Fruit fly (Drosophila melanogaster) whole organism, embryonic: Measurements from ENCODE around the gene CG10702.

ENCODE experiments used
- ATbp ChIP-seq: fragments of 200-800 bp; sonication (Bioruptor generic); optimal IDR thresholded peaks from 2 replicates; lab custom pipeline; 2017; ENCODE audit warnings: missing biosample characterization, mild to moderate bottlenecking, missing genetic modification characterization, missing genetic modification reagents
- Atf3 ChIP-seq: fragments of 200-800 bp; sonication (Bioruptor generic); optimal IDR thresholded peaks from 3 replicates; lab custom pipeline; 2016; ENCODE audit warnings: missing biosample characterization, missing genetic modification characterization
- Bgb ChIP-seq: fragments of 200-800 bp; sonication (Bioruptor generic); IDR thresholded peaks from 2 replicates; pipeline ENCODE4 v1.3.6; 2022; ENCODE audit warnings: missing biosample characterization, missing genetic modification characterization; ENCODE audit not compliant: partially characterized antibody
- Blimp-1 ChIP-seq: fragments of 200-800 bp; sonication (Bioruptor generic); optimal IDR thresholded peaks from 3 replicates; lab custom pipeline; 2018; ENCODE audit warnings: missing biosample characterization, missing genetic modification characterization, mild to moderate bottlenecking, moderate library complexity, missing genetic modification reagents
- BtbVII ChIP-seq: fragments of 200-800 bp; sonication (Bioruptor generic); optimal IDR thresholded peaks from 3 replicates; lab custom pipeline; 2017; ENCODE audit warnings: missing biosample characterization, mild to moderate bottlenecking, missing genetic modification characterization
- CG12155 ChIP-seq: fragments of 200-800 bp; sonication (Bioruptor generic); optimal IDR thresholded peaks from 3 replicates; lab custom pipeline; 2016; ENCODE audit warnings: missing biosample characterization, missing genetic modification characterization
- CG1529 ChIP-seq: fragments of 200-800 bp; sonication (Bioruptor generic); optimal IDR thresholded peaks from 3 replicates; lab custom pipeline; 2018; ENCODE audit warnings: missing biosample characterization, missing genetic modification characterization
- CG15696 ChIP-seq: fragments of 200-800 bp; sonication (Bioruptor generic); optimal IDR thresholded peaks from 2 replicates; lab custom pipeline; 2019; ENCODE audit warnings: missing biosample characterization, mild to moderate bottlenecking, missing genetic modification characterization, moderate library complexity
- CG16779 ChIP-seq: fragments of 200-800 bp; sonication (Bioruptor generic); IDR thresholded peaks from 2 replicates; pipeline ENCODE4 v1.3.6; 2022; ENCODE audit warnings: missing biosample characterization, missing genetic modification characterization
- CG17385 ChIP-seq: fragments of 200-800 bp; sonication (Bioruptor generic); optimal IDR thresholded peaks from 3 replicates; lab custom pipeline; 2018; ENCODE audit warnings: missing biosample characterization, mild to moderate bottlenecking, missing genetic modification characterization
- CG17802 ChIP-seq: fragments of 200-800 bp; sonication (Bioruptor generic); optimal IDR thresholded peaks from 2 replicates; lab custom pipeline; 2018; ENCODE audit warnings: missing biosample characterization, mild to moderate bottlenecking, missing genetic modification characterization, moderate library complexity
- CG1792 ChIP-seq: fragments of 200-800 bp; sonication (Bioruptor generic); optimal IDR thresholded peaks from 2 replicates; lab custom pipeline; 2016; ENCODE audit warnings: missing biosample characterization, missing genetic modification characterization
- CG2129 ChIP-seq: fragments of 200-800 bp; sonication (Bioruptor generic); IDR thresholded peaks from 2 replicates; pipeline ENCODE4 v1.3.6; 2022; ENCODE audit warnings: missing biosample characterization, missing genetic modification characterization; ENCODE audit not compliant: partially characterized antibody
- CG30020 ChIP-seq: fragments of 200-800 bp; optimal IDR thresholded peaks from 2 replicates; lab custom pipeline; 2019; ENCODE audit warnings: missing biosample characterization, mild to moderate bottlenecking, missing genetic modification characterization, moderate library complexity
- CG4707 ChIP-seq: fragments of 200-800 bp; sonication (Bioruptor generic); optimal IDR thresholded peaks from 2 replicates; lab custom pipeline; 2018; ENCODE audit warnings: missing biosample characterization, mild to moderate bottlenecking, missing genetic modification characterization, moderate library complexity
- CG5953 ChIP-seq: fragments of 200-800 bp; sonication (Bioruptor generic); IDR thresholded peaks from 2 replicates; pipeline ENCODE4 v1.3.6; 2022; ENCODE audit warnings: missing biosample characterization, missing genetic modification characterization
- CG6654 ChIP-seq: fragments of 200-800 bp; sonication (Bioruptor generic); optimal IDR thresholded peaks from 2 replicates; lab custom pipeline; 2017; ENCODE audit warnings: missing biosample characterization, mild to moderate bottlenecking, missing genetic modification characterization
- CG7271 ChIP-seq: fragments of 200-800 bp; sonication (Bioruptor generic); optimal IDR thresholded peaks from 2 replicates; lab custom pipeline; 2018; ENCODE audit warnings: missing biosample characterization, mild to moderate bottlenecking, missing genetic modification characterization, moderate library complexity
- CG7963 ChIP-seq: fragments of 200-800 bp; sonication (Bioruptor generic); IDR thresholded peaks from 3 replicates; pipeline ENCODE4 v1.3.6; 2022; ENCODE audit warnings: missing biosample characterization, missing genetic modification characterization; ENCODE audit not compliant: partially characterized antibody
- CG7987 ChIP-seq: fragments of 200-800 bp; sonication (Bioruptor generic); optimal IDR thresholded peaks from 2 replicates; lab custom pipeline; 2018; ENCODE audit warnings: missing biosample characterization, mild to moderate bottlenecking, missing genetic modification characterization, moderate library complexity
- CG9215 ChIP-seq: fragments of 200-800 bp; sonication (Bioruptor generic); IDR thresholded peaks from 2 replicates; pipeline ENCODE4 v1.3.6; 2022; ENCODE audit warnings: missing biosample characterization, missing genetic modification characterization
- CrebB ChIP-seq: fragments of 200-800 bp; sonication (Bioruptor generic); optimal IDR thresholded peaks from 3 replicates; lab custom pipeline; 2018; ENCODE audit warnings: missing biosample characterization, mild to moderate bottlenecking, missing genetic modification characterization
- Doc2 ChIP-seq: fragments of 200-800 bp; sonication (Bioruptor generic); IDR thresholded peaks from 2 replicates; pipeline ENCODE4 v1.3.6; 2022; ENCODE audit warnings: missing biosample characterization, missing genetic modification characterization
- Lim3 ChIP-seq: fragments of 200-800 bp; sonication (Bioruptor generic); IDR thresholded peaks from 2 replicates; pipeline ENCODE4 v1.3.6; 2022; ENCODE audit warnings: missing biosample characterization, missing genetic modification characterization
- Mad ChIP-seq: fragments of 200-800 bp; sonication (Bioruptor generic); optimal IDR thresholded peaks from 2 replicates; lab custom pipeline; 2016; ENCODE audit warnings: missing biosample characterization, missing genetic modification characterization
- NFAT ChIP-seq: fragments of 200-800 bp; sonication (Bioruptor generic); IDR thresholded peaks from 2 replicates; pipeline ENCODE4 v1.3.6; 2022; ENCODE audit warnings: missing biosample characterization, missing genetic modification characterization
- Nf-YB ChIP-seq: fragments of 200-800 bp; sonication (Bioruptor generic); optimal IDR thresholded peaks from 3 replicates; lab custom pipeline; 2019; ENCODE audit warnings: missing biosample characterization, mild to moderate bottlenecking, missing genetic modification characterization, moderate library complexity
- Six4 ChIP-seq: fragments of 200-800 bp; sonication (Bioruptor generic); optimal IDR thresholded peaks from 2 replicates; lab custom pipeline; 2016; ENCODE audit warnings: missing biosample characterization, missing genetic modification characterization
- Sox102F ChIP-seq: fragments of 200-800 bp; sonication (Bioruptor generic); optimal IDR thresholded peaks from 2 replicates; lab custom pipeline; 2018; ENCODE audit warnings: missing biosample characterization, mild to moderate bottlenecking, missing genetic modification characterization, moderate library complexity
- Xrp1 ChIP-seq: fragments of 200-800 bp; sonication (Bioruptor generic); IDR thresholded peaks from 2 replicates; pipeline ENCODE4 v1.3.6; 2022; ENCODE audit warnings: missing biosample characterization, missing genetic modification characterization
- amos ChIP-seq: fragments of 200-800 bp; sonication (Bioruptor generic); IDR thresholded peaks from 2 replicates; pipeline ENCODE4 v1.3.6; 2022; ENCODE audit warnings: missing biosample characterization, missing genetic modification characterization; ENCODE audit not compliant: partially characterized antibody
- bcd ChIP-seq: fragments of 200-800 bp; sonication (Bioruptor generic); optimal IDR thresholded peaks from 2 replicates; lab custom pipeline; 2017; ENCODE audit warnings: missing biosample characterization, mild to moderate bottlenecking, missing genetic modification characterization
- bigmax ChIP-seq: fragments of 200-800 bp; sonication (Bioruptor generic); optimal IDR thresholded peaks from 2 replicates; lab custom pipeline; 2018; ENCODE audit warnings: missing biosample characterization, mild to moderate bottlenecking, missing genetic modification characterization
- cwo ChIP-seq: fragments of 200-800 bp; sonication (Bioruptor generic); optimal IDR thresholded peaks from 3 replicates; lab custom pipeline; 2017; ENCODE audit warnings: missing biosample characterization, missing genetic modification characterization, mild to moderate bottlenecking, moderate library complexity, missing genetic modification reagents
- exex ChIP-seq: fragments of 200-800 bp; sonication (Bioruptor generic); optimal IDR thresholded peaks from 4 replicates; lab custom pipeline; 2018; ENCODE audit warnings: missing biosample characterization, mild to moderate bottlenecking, missing genetic modification characterization, moderate library complexity
- eyg ChIP-seq: fragments of 200-800 bp; sonication (Bioruptor generic); optimal IDR thresholded peaks from 3 replicates; lab custom pipeline; 2016; ENCODE audit warnings: missing biosample characterization, missing genetic modification characterization
- fru ChIP-seq: fragments of >200 bp; optimal IDR thresholded peaks from 2 replicates; lab custom pipeline; 2017
- gem ChIP-seq: fragments of 200-800 bp; sonication (Bioruptor generic); optimal IDR thresholded peaks from 2 replicates; lab custom pipeline; 2019; ENCODE audit warnings: missing biosample characterization, mild to moderate bottlenecking, missing genetic modification characterization, moderate library complexity
- gt ChIP-seq: fragments of 200-800 bp; sonication (Bioruptor generic); IDR thresholded peaks from 2 replicates; pipeline ENCODE4 v1.3.6; 2022; ENCODE audit warnings: missing biosample characterization, missing genetic modification characterization
- lilli ChIP-seq: fragments of 200-800 bp; sonication (Bioruptor generic); optimal IDR thresholded peaks from 3 replicates; lab custom pipeline; 2016; ENCODE audit warnings: missing biosample characterization, missing genetic modification characterization
- mirr ChIP-seq: fragments of 200-800 bp; sonication (Bioruptor generic); optimal IDR thresholded peaks from 3 replicates; lab custom pipeline; 2018; ENCODE audit warnings: missing biosample characterization, mild to moderate bottlenecking, missing genetic modification characterization
- nmo ChIP-seq: fragments of 200-800 bp; sonication (Bioruptor generic); optimal IDR thresholded peaks from 2 replicates; lab custom pipeline; 2018; ENCODE audit warnings: missing biosample characterization, mild to moderate bottlenecking, missing genetic modification characterization, moderate library complexity
- odd ChIP-seq: fragments of 200-800 bp; sonication (Bioruptor generic); optimal IDR thresholded peaks from 2 replicates; lab custom pipeline; 2017; ENCODE audit warnings: missing biosample characterization, mild to moderate bottlenecking, missing genetic modification characterization
- pita ChIP-seq: fragments of 200-800 bp; sonication (Bioruptor generic); optimal IDR thresholded peaks from 2 replicates; lab custom pipeline; 2017; ENCODE audit warnings: missing biosample characterization, mild to moderate bottlenecking, missing genetic modification characterization
- rib ChIP-seq: fragments of 200-800 bp; sonication (Bioruptor generic); IDR thresholded peaks from 2 replicates; pipeline ENCODE4 v1.3.6; 2022; ENCODE audit warnings: missing biosample characterization, missing genetic modification characterization
- scrt ChIP-seq: fragments of 200-800 bp; sonication (Bioruptor generic); optimal IDR thresholded peaks from 2 replicates; lab custom pipeline; 2018; ENCODE audit warnings: missing biosample characterization, mild to moderate bottlenecking, missing genetic modification characterization, moderate library complexity
- sd ChIP-seq: fragments of 200-800 bp; sonication (Bioruptor generic); optimal IDR thresholded peaks from 3 replicates; lab custom pipeline; 2018; ENCODE audit warnings: missing biosample characterization, mild to moderate bottlenecking, missing genetic modification characterization, moderate library complexity
- sisA ChIP-seq: fragments of 200-800 bp; sonication (Bioruptor generic); IDR thresholded peaks from 2 replicates; pipeline ENCODE4 v1.3.6; 2022; ENCODE audit warnings: missing biosample characterization, missing genetic modification characterization
- stwl ChIP-seq: fragments of 200-800 bp; sonication (Bioruptor generic); optimal IDR thresholded peaks from 3 replicates; lab custom pipeline; 2018; ENCODE audit warnings: missing biosample characterization, mild to moderate bottlenecking, missing genetic modification characterization, moderate library complexity
- tx ChIP-seq: fragments of 200-800 bp; sonication (Bioruptor generic); optimal IDR thresholded peaks from 2 replicates; lab custom pipeline; 2016; ENCODE audit warnings: missing biosample characterization, missing genetic modification characterization

Gene CG10702

DNA sequence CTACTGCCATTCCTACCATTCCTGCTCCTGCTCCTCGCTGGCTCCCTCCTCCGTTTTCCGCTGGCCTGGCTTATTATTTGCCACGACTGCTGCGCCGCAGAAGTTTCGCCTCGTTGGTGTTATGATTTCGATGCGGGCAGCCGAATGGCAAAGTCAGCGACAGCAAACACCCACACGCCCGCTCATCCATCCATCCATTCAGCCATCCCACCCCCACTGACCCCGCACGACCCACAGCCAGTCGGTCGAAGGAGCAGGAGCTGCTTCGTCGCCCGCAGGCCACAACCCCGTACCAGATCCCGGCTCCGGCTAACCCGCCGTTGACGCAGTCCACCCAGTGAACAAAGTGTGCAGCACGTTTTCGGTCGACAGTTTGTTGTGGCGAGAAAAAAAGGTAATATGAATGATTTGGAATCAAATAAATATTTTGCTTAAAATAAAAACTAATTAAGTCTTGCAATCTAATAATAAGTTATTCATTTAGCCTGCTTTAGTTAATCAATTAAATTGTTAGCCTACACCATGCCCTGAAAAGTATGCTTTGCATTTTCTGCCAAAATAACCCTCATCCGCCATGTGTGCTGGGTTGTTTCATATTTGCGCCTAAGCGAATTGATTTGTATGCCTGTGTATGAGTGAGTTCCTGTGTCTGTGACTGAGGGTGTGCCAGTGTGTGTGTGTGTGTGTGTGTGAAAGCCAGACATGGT lies 43.0 kb downstream of the CG10702 start (continued):
- peak; percentile 64 for TF ChIP-seq scrt (GFP tag; lab: Kevin White, UChicago)
- TF ChIP-seq Blimp-1 (GFP tag; lab: Kevin White, UChicago): peak; percentile 34
- TF ChIP-seq CG1529 (GFP tag; lab: Kevin White, UChicago): no peak
- no peak for TF ChIP-seq CG6654 (GFP tag; lab: Kevin White, UChicago)
- no peak for TF ChIP-seq CG2129 (GFP tag; lab: Robert Waterston, UW)
- peak; percentile 54 for TF ChIP-seq lilli
- peak; percentile 5 for TF ChIP-seq CG12155 (GFP tag; lab: Kevin White, UChicago)
- no peak for TF ChIP-seq tx (GFP tag; lab: Kevin White, UChicago)
- peak; percentile 48 for TF ChIP-seq ATbp
- peak; percentile 46 for TF ChIP-seq CG9215
- peak; percentile 35 for TF ChIP-seq odd (GFP tag; lab: Kevin White, UChicago)
- peak; percentile 16 for TF ChIP-seq CrebB (tag; lab: Kevin White, UChicago)
- peak; percentile 43 for TF ChIP-seq nmo (GFP tag; lab: Kevin White, UChicago)
- peak; percentile 55 for TF ChIP-seq Sox102F (GFP tag; lab: Kevin White, UChicago)
- no peak for TF ChIP-seq CG16779 (GFP tag; lab: Robert Waterston, UW)
- TF ChIP-seq Xrp1: peak; percentile 42; the same call in 1 of the 2 replicates
- TF ChIP-seq CG17385 (GFP tag; lab: Kevin White, UChicago): peak; percentile 56
- TF ChIP-seq Mad: no peak
- TF ChIP-seq fru (lab: Kevin White, UChicago): no peak
- TF ChIP-seq CG7987: no peak
- TF ChIP-seq Six4 (GFP tag; lab: Kevin White, UChicago): no peak
- no peak for TF ChIP-seq CG7271
- no peak for TF ChIP-seq mirr
- TF ChIP-seq exex (tag; lab: Kevin White, UChicago): peak; percentile 33
- peak; percentile 11 for TF ChIP-seq eyg (GFP tag; lab: Kevin White, UChicago)
- TF ChIP-seq BtbVII (GFP tag; lab: Kevin White, UChicago): peak; percentile 75
- TF ChIP-seq CG30020 (tag; lab: Kevin White, UChicago): no peak
- TF ChIP-seq sd (tag; lab: Kevin White, UChicago): no peak
- TF ChIP-seq CG15696 (tag; lab: Kevin White, UChicago): no peak
- TF ChIP-seq NFAT (GFP tag; lab: Robert Waterston, UW): no peak
- no peak for TF ChIP-seq rib (GFP tag; lab: Robert Waterston, UW)
- no peak for TF ChIP-seq pita
- peak; percentile 58 for TF ChIP-seq bcd (GFP tag; lab: Kevin White, UChicago)
- no peak for TF ChIP-seq gt (GFP tag; lab: Robert Waterston, UW)
- peak; percentile 72 for TF ChIP-seq gem (tag; lab: Kevin White, UChicago)
- TF ChIP-seq cwo: peak; percentile 68
- TF ChIP-seq CG17802 (tag; lab: Kevin White, UChicago): no peak
- TF ChIP-seq Nf-YB (GFP tag; lab: Kevin White, UChicago): peak; percentile 14
- no peak for TF ChIP-seq Bgb (GFP tag; lab: Robert Waterston, UW)
- TF ChIP-seq Atf3 (GFP tag; lab: Kevin White, UChicago): no peak
- no peak for TF ChIP-seq Lim3 (GFP tag; lab: Robert Waterston, UW)
- no peak for TF ChIP-seq CG7963 (GFP tag; lab: Robert Waterston, UW)
- no peak for TF ChIP-seq amos
- TF ChIP-seq stwl (tag; lab: Kevin White, UChicago): no peak
- TF ChIP-seq sisA (GFP tag; lab: Robert Waterston, UW): no peak
- no peak for TF ChIP-seq Doc2 (GFP tag; lab: Robert Waterston, UW)
- TF ChIP-seq bigmax: no peak
- TF ChIP-seq CG1792 (GFP tag; lab: Kevin White, UChicago): no peak
- no peak for TF ChIP-seq CG5953 (GFP tag; lab: Robert Waterston, UW)
- TF ChIP-seq CG4707 (GFP tag; lab: Kevin White, UChicago): no peak
